Worm (Caenorhabditis elegans) whole organism, L4 larva: ENCODE results near the gene oac-21.

ENCODE experiments used
- R02D3.7 ChIP-seq: fragments of 150-350 bp; sonication (generic microtip); optimal IDR thresholded peaks from 3 replicates; lab custom pipeline; 2014; ENCODE audit warnings: missing biosample characterization, missing genetic modification characterization
- aha-1 ChIP-seq: fragments of 150-350 bp; peaks from one replicate; lab custom pipeline; 2014; ENCODE audit warnings: missing biosample characterization, missing genetic modification characterization
- aly-2 ChIP-seq: sonication (generic microtip); optimal IDR thresholded peaks from 2 replicates; lab custom pipeline; 2018; ENCODE audit warnings: missing biosample characterization, missing genetic modification characterization
- ama-1 ChIP-seq: fragments of 150-350 bp; optimal IDR thresholded peaks from 2 replicates; lab custom pipeline; 2014; ENCODE audit warnings: inconsistent platforms, mixed read lengths
- daf-12 ChIP-seq: fragments of 150-350 bp; optimal IDR thresholded peaks from 2 replicates; lab custom pipeline; 2014; ENCODE audit warnings: missing biosample characterization, missing genetic modification reagents, missing genetic modification characterization
- jun-1 ChIP-seq: fragments of 150-350 bp; optimal IDR thresholded peaks from 2 replicates; lab custom pipeline; 2014; ENCODE audit warnings: missing biosample characterization, missing genetic modification reagents, missing genetic modification characterization
- lin-13 ChIP-seq: fragments of 150-350 bp; optimal IDR thresholded peaks from 2 replicates; lab custom pipeline; 2014; ENCODE audit warnings: missing biosample characterization, missing genetic modification reagents, missing genetic modification characterization
- lin-39 ChIP-seq: fragments of 150-350 bp; optimal IDR thresholded peaks from 2 replicates; lab custom pipeline; 2014; ENCODE audit warnings: missing biosample characterization, missing genetic modification reagents, missing genetic modification characterization
- lsy-2 ChIP-seq, 2 experiments: fragments of 150-350 bp in 1 of 2; sonication (generic microtip) in 1 of 2; optimal IDR thresholded peaks; 2 replicates each; lab custom pipeline; 2014 to 2017; ENCODE audit warnings: missing biosample characterization in 2 of 2, missing genetic modification characterization in 2 of 2
- nhr-10 ChIP-seq: fragments of 150-350 bp; optimal IDR thresholded peaks from 2 replicates; lab custom pipeline; 2014; ENCODE audit warnings: missing biosample characterization, missing genetic modification characterization
- nhr-28 ChIP-seq: fragments of 150-350 bp; optimal IDR thresholded peaks from 2 replicates; lab custom pipeline; 2014; ENCODE audit warnings: missing biosample characterization, missing genetic modification characterization
- nhr-77 ChIP-seq: fragments of 150-350 bp; optimal IDR thresholded peaks from 2 replicates; lab custom pipeline; 2014; ENCODE audit warnings: missing biosample characterization, missing genetic modification characterization
- unc-62 ChIP-seq, 3 experiments: fragments of 150-350 bp in 1 of 3; sonication (generic microtip); optimal IDR thresholded peaks in 2 of 3; peaks in 1 of 3; 1 replicate in 1 of 3; 2 replicates in 2 of 3; lab custom pipeline; 2014 to 2017; ENCODE audit warnings: missing biosample characterization in 3 of 3, missing genetic modification characterization in 3 of 3, missing genetic modification reagents in 3 of 3, missing genotype in 1 of 3
- zip-11 ChIP-seq: fragments of 200-800 bp; sonication (Bioruptor generic); IDR thresholded peaks from 2 replicates; pipeline ENCODE4 v1.3.6; 2022; ENCODE audit warnings: missing genetic modification characterization, missing compliant biosample characterization

DNA sequence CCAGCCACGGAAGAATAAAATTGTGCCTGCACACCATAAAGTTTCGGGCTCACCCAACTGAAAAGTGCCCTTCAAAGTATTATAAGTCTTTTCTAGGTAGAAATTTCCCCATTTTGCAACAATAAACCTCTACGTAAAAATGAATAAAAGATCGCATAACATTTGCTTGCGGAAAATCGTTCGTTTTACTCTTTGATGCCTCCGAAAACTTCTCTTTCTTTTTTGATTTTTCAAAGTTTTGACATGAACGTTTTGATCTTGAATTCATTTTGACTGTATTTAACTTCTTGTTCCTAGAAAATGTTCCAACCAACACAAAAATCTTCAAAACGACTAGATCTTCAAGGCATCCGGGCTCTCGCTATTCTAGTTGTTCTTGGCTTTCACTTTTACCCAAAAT is at the start of gene oac-21:
- TF ChIP-seq lin-13 (GFP tag; lab: Kevin White, UChicago) (no peak), nhr-77 (tag; lab: Kevin White, UChicago) (no peak), nhr-10 (tag; lab: Kevin White, UChicago) (no peak), lin-39 (tag; lab: Kevin White, UChicago) (no peak), nhr-28 (no peak), daf-12 (tag; lab: Kevin White, UChicago) (no peak), R02D3.7 (tag; lab: Kevin White, UChicago) (no peak), lsy-2 (tag; optimal IDR thresholded peaks at IDR 0.05; lab: Kevin White, UChicago) (no peak), jun-1 (tag; lab: Kevin White, UChicago) (no peak), zip-11 (GFP tag; lab: Robert Waterston, UW) (no peak), aly-2 (tag; lab: Kevin White, UChicago) (no peak), ama-1 (lab: Kevin White, UChicago) (no peak), unc-62 (GFP tag; optimal IDR thresholded peaks at IDR 0.05 in 1 of 2; lab: Kevin White, UChicago) (no peak), unc-62 (tag; optimal IDR thresholded peaks at IDR 0.05; lab: Kevin White, UChicago) (no peak), aha-1 (tag; lab: Kevin White, UChicago) (no peak)
